Fruit fly (Drosophila melanogaster): ENCODE results near the gene CG32820.

DNA sequence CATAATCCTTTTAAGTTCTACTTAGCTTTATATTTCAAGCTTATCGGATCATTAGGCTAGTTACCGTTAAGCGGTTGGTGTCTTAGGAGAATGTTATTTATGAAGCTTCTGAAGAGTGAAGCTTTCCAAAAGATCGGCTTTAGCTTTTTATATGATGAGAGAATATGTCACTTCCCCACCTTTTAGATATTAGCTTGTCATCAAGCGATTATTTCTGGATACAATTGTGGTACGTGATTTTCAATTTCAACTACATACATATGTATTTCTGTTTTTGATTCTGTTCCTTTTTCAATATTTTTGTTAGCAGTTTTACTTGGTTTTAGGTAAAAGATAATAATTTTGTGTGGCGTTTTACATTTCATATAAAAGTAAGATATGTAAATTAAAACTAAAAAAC lies 17.8 kb upstream of the CG32820 start:
- TF ChIP-seq toe (GFP tag; optimal IDR thresholded peaks at IDR 0.05) = no peak
- no peak for TF ChIP-seq cnc (optimal IDR thresholded peaks at IDR 0.05)
- TF ChIP-seq CG11617 (GFP tag; optimal IDR thresholded peaks at IDR 0.05) = no peak
- TF ChIP-seq cic (GFP tag; optimal IDR thresholded peaks at IDR 0.05) = no peak
- no peak for TF ChIP-seq CG33017 (tag; optimal IDR thresholded peaks at IDR 0.05)
- no peak for TF ChIP-seq Hr96 (GFP tag; optimal IDR thresholded peaks at IDR 0.05)
- peak; percentile 34 for TF ChIP-seq pad (GFP tag; optimal IDR thresholded peaks at IDR 0.05)
- TF ChIP-seq kay (GFP tag; ENCODE audit: borderline replicate concordance) = no peak
- TF ChIP-seq CG7045 (GFP tag; optimal IDR thresholded peaks at IDR 0.05) = no peak
- TF ChIP-seq CG14711 (tag; optimal IDR thresholded peaks at IDR 0.05) = no peak
- no peak for TF ChIP-seq Crg-1 (GFP tag; optimal IDR thresholded peaks at IDR 0.05)
- TF ChIP-seq CG5204 (GFP tag; optimal IDR thresholded peaks at IDR 0.05) = no peak

All from whole organism, adult.